Fruit fly (Drosophila melanogaster): ENCODE data around the gene sni.
A peak's percentile ranks its signal among the peaks of the same experiment; 100 is the strongest.

DNA sequence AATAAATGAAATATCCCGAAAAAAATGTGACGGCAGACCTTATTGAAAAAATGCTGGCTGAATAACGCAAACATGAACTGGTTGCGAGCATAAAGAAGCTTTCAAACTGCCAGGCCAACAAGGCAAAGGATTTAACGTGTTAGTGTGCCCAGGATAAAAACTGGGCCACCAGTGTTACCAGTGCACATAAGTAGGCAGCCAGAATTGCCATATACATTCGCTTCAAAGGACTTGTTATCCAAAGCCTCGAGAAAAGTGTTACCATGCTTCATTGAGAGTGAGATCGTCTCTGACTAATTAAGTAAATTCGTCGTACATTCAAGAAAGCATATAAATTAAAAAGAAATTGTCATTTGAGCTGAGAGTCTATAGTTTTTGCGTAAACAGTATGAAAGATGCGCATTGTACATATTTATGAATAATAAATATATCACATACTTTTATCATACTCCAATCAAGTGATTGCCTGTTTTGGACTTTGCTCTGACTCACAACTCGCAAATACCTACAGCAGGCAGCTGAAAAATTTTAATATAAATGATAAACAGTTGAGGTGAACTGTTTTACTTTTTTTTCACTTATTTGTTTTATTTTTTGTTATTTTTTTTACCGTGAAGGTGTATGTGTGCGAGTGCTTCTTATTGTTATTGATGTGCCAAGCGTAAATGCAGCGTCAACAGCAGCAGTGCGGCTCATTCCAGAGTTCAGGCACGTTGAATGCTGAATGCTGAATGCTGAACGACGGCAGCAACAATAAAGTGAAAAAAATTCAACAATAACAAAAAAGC is 12.4 kb downstream of the sni start:
- TF ChIP-seq CG34367 (tag; optimal IDR thresholded peaks at IDR 0.05) (peak; percentile 7), CG15710 (tag; optimal IDR thresholded peaks at IDR 0.05) (peak; percentile 15), EcR (GFP tag; optimal IDR thresholded peaks at IDR 0.05) (no peak), CG14655 (GFP tag; optimal IDR thresholded peaks at IDR 0.05) (no peak), CG12605 (GFP tag; IDR thresholded peaks at IDR 0.05) (no peak), CG8159 (tag; optimal IDR thresholded peaks at IDR 0.05) (no peak), CG4496 (GFP tag; IDR thresholded peaks at IDR 0.05) (no peak)
